Fruit fly (Drosophila melanogaster) whole organism, pupa: ENCODE measurements around the gene CG4382.
A peak's percentile ranks its signal among the peaks of the same experiment; 100 is the strongest.

Experiments
- CG12605 ChIP-seq: fragments of 200-800 bp; sonication (Bioruptor generic); IDR thresholded peaks from 2 replicates; pipeline ENCODE4 v1.3.6; 2022; ENCODE audit warnings: missing biosample characterization, missing genetic modification characterization
- CG34367 ChIP-seq: fragments of 200-800 bp; sonication (Bioruptor generic); optimal IDR thresholded peaks from 2 replicates; lab custom pipeline; 2018; ENCODE audit warnings: missing biosample characterization, mild to moderate bottlenecking, missing genetic modification characterization
- Ets98B ChIP-seq: fragments of 200-800 bp; sonication (Bioruptor generic); IDR thresholded peaks from 2 replicates; pipeline ENCODE4 v1.3.6; 2022; ENCODE audit warnings: missing biosample characterization, missing genetic modification characterization
- fd96Ca ChIP-seq: fragments of 200-800 bp; sonication (Bioruptor generic); IDR thresholded peaks from 3 replicates; pipeline ENCODE4 v1.3.6; 2022; ENCODE audit warnings: missing biosample characterization, missing genetic modification characterization

DNA sequence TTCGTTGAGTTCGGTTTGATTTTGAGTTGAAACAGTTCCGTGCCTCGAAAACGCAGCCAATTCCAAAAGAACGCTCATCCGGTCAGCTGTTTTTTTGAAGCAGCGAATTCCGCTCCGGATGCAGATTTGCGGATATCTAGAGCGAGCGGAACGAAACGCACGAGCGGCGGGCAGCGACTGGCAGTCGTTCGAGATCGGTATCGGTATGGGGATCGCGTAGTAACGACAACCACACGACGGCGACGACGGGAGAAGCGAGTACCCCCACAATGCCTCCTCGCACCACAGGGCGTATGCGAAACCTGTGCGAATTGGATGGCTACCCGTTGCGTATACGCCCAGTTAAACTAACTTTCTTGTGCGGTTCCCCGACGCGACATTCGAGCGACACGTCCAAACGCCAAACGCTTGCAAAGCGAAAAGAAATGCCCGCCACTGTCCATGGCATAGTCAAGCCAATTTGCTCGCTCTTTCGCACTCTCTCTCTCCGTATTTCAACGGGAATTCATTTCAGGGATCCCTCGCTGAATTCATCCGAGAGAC, 40.6 kb downstream of the CG4382 start:
- TF ChIP-seq CG12605 (GFP tag; lab: Robert Waterston, UW) (no peak), fd96Ca (GFP tag; lab: Robert Waterston, UW) (peak; percentile 63; the same call in 1 of the 3 replicates), CG34367 (tag; lab: Kevin White, UChicago) (no peak), Ets98B (GFP tag; lab: Robert Waterston, UW) (peak; percentile 59; the same call in 1 of the 2 replicates)
